Worm (Caenorhabditis elegans): Measurements from ENCODE around the gene gbb-2.

Gene gbb-2

DNA sequence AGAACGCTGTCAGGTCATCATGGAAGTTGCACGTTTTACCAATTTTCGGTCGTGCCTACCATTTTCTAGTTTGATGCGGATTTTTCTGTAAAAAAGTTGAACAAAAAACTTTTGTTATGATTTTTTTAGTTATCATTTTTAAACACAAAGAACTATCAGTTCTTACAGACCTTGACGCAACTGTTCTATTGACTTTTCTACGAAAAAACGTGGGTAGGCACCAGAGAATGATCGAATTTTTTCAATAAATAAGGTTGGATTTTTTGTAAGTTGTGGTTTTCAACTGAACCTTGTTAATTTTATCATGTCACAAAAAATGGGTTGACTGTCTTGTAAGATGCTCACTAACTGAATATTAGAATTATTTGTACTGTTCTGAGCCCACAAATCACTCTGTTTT lies 27.9 kb downstream of the gbb-2 start:
- TF ChIP-seq pqm-1 (tag; optimal IDR thresholded peaks at IDR 0.05) (peak; percentile 31), pha-4 (tag; optimal IDR thresholded peaks at IDR 0.05) (peak; percentile 24), aly-2 (tag; optimal IDR thresholded peaks at IDR 0.05) (no peak)

ce11 chrIV:4477009-4477471 lies 29.5 kb downstream of the gbb-2 start, which contains the start of gene M01H9.3:
Gene M01H9.3 (minus strand): TSS chrIV:4477059.
- TF ChIP-seq nhr-25 (tag; optimal IDR thresholded peaks at IDR 0.05) (peak; percentile 46), pqm-1 (tag; optimal IDR thresholded peaks at IDR 0.05) (peak; percentile 41), lin-15B (tag; optimal IDR thresholded peaks at IDR 0.05) (peak; percentile 13), nhr-76 (tag; optimal IDR thresholded peaks at IDR 0.05) (no peak), unc-39 (tag; optimal IDR thresholded peaks at IDR 0.05) (no peak), nhr-77 (tag; optimal IDR thresholded peaks at IDR 0.05) (no peak), lsy-12 (tag; optimal IDR thresholded peaks at IDR 0.05) (peak; percentile 33), nhr-67 (tag; optimal IDR thresholded peaks at IDR 0.05) (no peak), nhr-23 (tag; optimal IDR thresholded peaks at IDR 0.05) (no peak), nfya-1 (tag; optimal IDR thresholded peaks at IDR 0.05; ENCODE audit: insufficient read depth) (peak; percentile 64), ceh-16 (tag; optimal IDR thresholded peaks at IDR 0.05) (no peak), ama-1 (optimal IDR thresholded peaks at IDR 0.05) (peak; percentile 70), fos-1 (tag; optimal IDR thresholded peaks at IDR 0.05) (no peak), pha-4 (tag; optimal IDR thresholded peaks at IDR 0.05) (peak; percentile 54), unc-62 (GFP tag; optimal IDR thresholded peaks at IDR 0.05) (no peak), hmg-11 (tag; optimal IDR thresholded peaks at IDR 0.05) (no peak), elt-2 (tag; optimal IDR thresholded peaks at IDR 0.05) (peak; percentile 59), skn-1 (tag; optimal IDR thresholded peaks at IDR 0.05) (no peak), egl-27 (tag; optimal IDR thresholded peaks at IDR 0.05) (no peak), mdl-1 (tag; optimal IDR thresholded peaks at IDR 0.05) (peak; percentile 63), elt-1 (tag; optimal IDR thresholded peaks at IDR 0.05) (no peak), nhr-12 (tag; optimal IDR thresholded peaks at IDR 0.05) (no peak), lin-39 (tag; optimal IDR thresholded peaks at IDR 0.05) (peak; percentile 71)

DNA sequence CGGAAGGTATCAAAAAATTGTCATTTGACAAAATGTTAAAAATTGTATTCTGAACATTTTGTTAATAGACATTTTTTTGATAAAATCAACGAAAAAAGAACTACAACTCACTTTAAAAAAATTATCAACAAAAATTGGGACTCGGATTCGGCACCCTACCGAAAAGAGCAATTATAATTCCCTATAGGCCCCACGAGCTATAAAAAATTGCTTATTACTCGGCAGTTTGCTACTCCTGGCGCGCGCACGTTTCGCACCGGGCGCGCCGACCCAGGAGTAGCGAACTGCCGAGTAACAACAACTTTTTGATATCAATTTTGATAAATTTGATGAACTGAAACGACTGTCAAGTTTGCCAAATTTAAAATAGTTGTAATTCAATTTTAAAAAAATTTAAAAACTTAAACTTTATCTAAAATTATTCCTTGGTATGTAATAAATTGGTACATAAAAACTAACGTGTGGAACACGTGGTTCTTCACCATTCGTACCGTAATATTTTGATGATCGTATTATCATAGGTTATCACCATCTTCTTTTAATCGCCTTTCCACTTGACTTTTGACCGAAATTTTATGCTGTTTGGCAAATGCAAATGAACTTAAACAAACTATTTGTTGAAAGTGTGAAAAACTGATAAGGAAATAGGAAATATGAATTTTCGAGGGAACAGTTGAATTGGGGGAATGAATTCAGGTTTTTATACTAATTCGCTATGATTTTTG lies 31.0 kb downstream of the gbb-2 start:
- TF ChIP-seq elt-2 (tag; optimal IDR thresholded peaks at IDR 0.05) (peak; percentile 72), fkh-10 (GFP tag; optimal IDR thresholded peaks at IDR 0.05) (no peak), pqm-1 (tag; optimal IDR thresholded peaks at IDR 0.05) (peak; percentile 40), R02D3.7 (tag; optimal IDR thresholded peaks at IDR 0.05) (no peak), pha-4 (tag; optimal IDR thresholded peaks at IDR 0.05) (peak; percentile 58), nhr-25 (tag; optimal IDR thresholded peaks at IDR 0.05) (no peak), lsy-12 (tag; optimal IDR thresholded peaks at IDR 0.05) (no peak), jun-1 (tag; optimal IDR thresholded peaks at IDR 0.05) (no peak), ama-1 (optimal IDR thresholded peaks at IDR 0.05) (peak; percentile 3), ztf-4 (tag; optimal IDR thresholded peaks at IDR 0.05) (peak; percentile 14), egl-27 (tag; optimal IDR thresholded peaks at IDR 0.05) (no peak)

- TF ChIP-seq nhr-23 (tag; optimal IDR thresholded peaks at IDR 0.05) (peak; percentile 12), lsy-12 (tag; optimal IDR thresholded peaks at IDR 0.05) (peak; percentile 19), lin-15B (tag; optimal IDR thresholded peaks at IDR 0.05) (no peak), elt-2 (tag; optimal IDR thresholded peaks at IDR 0.05) (peak; percentile 4), ama-1 (optimal IDR thresholded peaks at IDR 0.05) (peak; percentile 83), pqm-1 (tag; optimal IDR thresholded peaks at IDR 0.05) (no peak), jun-1 (tag; optimal IDR thresholded peaks at IDR 0.05) (no peak), nhr-25 (tag; optimal IDR thresholded peaks at IDR 0.05) (peak; percentile 14)
Measured at ce11 chrIV:4473767-4474166, 32.8 kb downstream of the gbb-2 start.

- no peak for TF ChIP-seq nhr-12 (tag; optimal IDR thresholded peaks at IDR 0.05)
- peak; percentile 90 for TF ChIP-seq nhr-23 (tag; optimal IDR thresholded peaks at IDR 0.05)
- peak in 1 of 3 experiments; percentile 32 for TF ChIP-seq elt-3 (tag; optimal IDR thresholded peaks at IDR 0.05)
- TF ChIP-seq mml-1 (tag; optimal IDR thresholded peaks at IDR 0.05): peak; percentile 15
- TF ChIP-seq ztf-4 (tag; optimal IDR thresholded peaks at IDR 0.05): peak; percentile 54
- TF ChIP-seq nhr-28 (tag; optimal IDR thresholded peaks at IDR 0.05): no peak
- TF ChIP-seq nhr-25 (tag; optimal IDR thresholded peaks at IDR 0.05): peak; percentile 85
- peak; percentile 58 for TF ChIP-seq pqm-1 (tag; optimal IDR thresholded peaks at IDR 0.05)
- peak; percentile 73 for TF ChIP-seq nhr-43 (tag; optimal IDR thresholded peaks at IDR 0.05; ENCODE audit: poor library complexity, severe bottlenecking)
- TF ChIP-seq pha-4 (tag; optimal IDR thresholded peaks at IDR 0.05): peak; percentile 37
- no peak for TF ChIP-seq fos-1 (tag; optimal IDR thresholded peaks at IDR 0.05)
- TF ChIP-seq ama-1 (optimal IDR thresholded peaks at IDR 0.05): peak; percentile 86
- no peak for TF ChIP-seq ztf-11 (tag; optimal IDR thresholded peaks at IDR 0.05)
- TF ChIP-seq nhr-237 (tag; optimal IDR thresholded peaks at IDR 0.05): no peak
- TF ChIP-seq elt-2 (tag; optimal IDR thresholded peaks at IDR 0.05): peak; percentile 53
- TF ChIP-seq elt-1 (tag; optimal IDR thresholded peaks at IDR 0.05): peak; percentile 75
- TF ChIP-seq lin-39 (tag; optimal IDR thresholded peaks at IDR 0.05): peak; percentile 2
- TF ChIP-seq nfya-1 (tag; optimal IDR thresholded peaks at IDR 0.05; ENCODE audit: insufficient read depth): peak; percentile 7
- TF ChIP-seq nhr-11 (tag; optimal IDR thresholded peaks at IDR 0.05): no peak
Measured at ce11 chrIV:4472418-4473173, 34.0 kb downstream of the gbb-2 start.
